Worm (Caenorhabditis elegans) whole organism, midembryonic: ENCODE measurements around the gene nspb-4.

Source experiments
- T22C8.4 ChIP-seq: fragments of 200-800 bp; sonication (Bioruptor generic); IDR thresholded peaks from 2 replicates; pipeline ENCODE4 v1.3.6; 2022; ENCODE audit warnings: missing genetic modification characterization, missing compliant biosample characterization
- cog-1 ChIP-seq: sonication (generic microtip); optimal IDR thresholded peaks from 2 replicates; lab custom pipeline; 2016; ENCODE audit warnings: missing genetic modification characterization, missing compliant biosample characterization
- flt-1 ChIP-seq: fragments of 200-800 bp; sonication (Bioruptor generic); IDR thresholded peaks from 2 replicates; pipeline ENCODE4 v1.3.6; 2022; ENCODE audit warnings: missing genetic modification characterization, missing compliant biosample characterization
- klf-2 ChIP-seq: fragments of 200-800 bp; sonication (Bioruptor generic); conservative IDR thresholded peaks from 2 replicates; pipeline ENCODE4 v1.3.6; 2022; ENCODE audit warnings: missing genetic modification reagents, missing genetic modification characterization, missing compliant biosample characterization
- med-1 ChIP-seq: sonication (generic microtip); optimal IDR thresholded peaks from 2 replicates; lab custom pipeline; 2017; ENCODE audit warnings: missing genetic modification characterization, mild to moderate bottlenecking, missing compliant biosample characterization, antibody characterized with exemption, missing genetic modification reagents; ENCODE audit not compliant: insufficient read depth

ce11 chrIV:6556624-6557368, 41.2 kb upstream of the nspb-4 start, which contains the start of gene try-3:
- TF ChIP-seq klf-2 (GFP tag; lab: Robert Waterston, UW) (0 out of 2 replicates have a peak, but pooled peaks have one; percentile 59), flt-1 (GFP tag; lab: Robert Waterston, UW) (peak; percentile 92), cog-1 (tag; lab: Kevin White, UChicago) (peak; percentile 56), med-1 (GFP tag; lab: Kevin White, UChicago) (peak; percentile 43), T22C8.4 (GFP tag; lab: Robert Waterston, UW) (peak; percentile 46; the same call in 1 of the 2 replicates)
